Worm (Caenorhabditis elegans): Measurements from ENCODE around the gene R102.6.

The R102.6 gene

DNA sequence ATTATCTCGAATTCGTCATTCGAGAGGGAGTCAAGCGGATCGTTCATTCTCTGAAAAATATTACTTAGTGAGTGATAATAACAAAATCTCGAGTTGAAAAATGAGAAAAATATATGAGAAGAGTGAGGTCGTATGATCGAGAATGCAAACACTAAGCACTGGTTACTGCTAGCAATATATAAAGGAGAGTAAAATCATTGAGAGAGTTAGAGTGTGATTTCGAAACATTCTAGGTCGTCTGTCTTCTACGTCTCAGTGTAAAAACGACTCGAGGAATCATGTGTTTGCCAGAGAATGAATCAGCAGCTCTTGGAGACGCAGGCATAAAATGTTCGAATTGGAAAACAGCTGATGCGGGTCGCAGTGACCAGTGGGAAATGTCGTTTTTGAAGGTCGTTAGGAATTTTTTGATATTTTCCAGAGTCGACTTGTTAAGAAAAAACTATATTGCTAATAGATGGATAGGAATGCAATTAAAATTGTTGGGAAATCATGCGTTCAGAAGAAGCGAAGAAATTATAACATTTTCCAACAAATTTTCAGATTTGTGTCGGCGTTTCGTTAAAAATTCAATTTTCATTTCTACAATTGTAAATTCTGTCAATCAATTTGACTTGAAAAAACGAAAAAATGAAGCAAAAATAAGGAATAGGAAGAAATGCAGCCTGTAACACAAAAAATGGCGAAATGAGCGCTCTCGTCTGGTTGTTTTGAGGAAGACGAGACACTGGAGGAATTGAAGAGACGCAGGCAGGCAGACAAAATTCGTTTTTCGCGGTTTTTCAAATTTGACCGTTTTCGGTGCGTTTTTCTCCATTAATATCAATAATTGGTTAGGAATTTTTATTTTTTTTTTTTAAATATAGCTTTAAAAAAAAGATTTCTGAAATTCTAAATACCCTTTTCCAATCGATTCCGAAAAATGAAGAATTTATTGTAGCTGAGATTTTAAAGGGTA lies 8.7 kb downstream of the R102.6 start, which contains the start of gene allo-1 (continued):
- TF ChIP-seq sptf-1 (tag; optimal IDR thresholded peaks at IDR 0.05) (no peak), tbx-2 (tag; optimal IDR thresholded peaks at IDR 0.05) (peak; percentile 33), C16A3.4 (tag; optimal IDR thresholded peaks at IDR 0.05) (peak; percentile 72), efl-3 (GFP tag; optimal IDR thresholded peaks at IDR 0.05) (no peak), mdl-1 (tag; optimal IDR thresholded peaks at IDR 0.05) (peak in 1 of 2 experiments; percentile 83), lin-15B (tag; optimal IDR thresholded peaks at IDR 0.05) (no peak), fos-1 (tag; optimal IDR thresholded peaks at IDR 0.05) (peak; percentile 84), mab-9 (GFP tag; IDR thresholded peaks at IDR 0.05) (no peak), mep-1 (tag; optimal IDR thresholded peaks at IDR 0.05) (peak; percentile 67), fkh-4 (tag; optimal IDR thresholded peaks at IDR 0.05; ENCODE audit: borderline replicate concordance) (no peak), nhr-19 (GFP tag; conservative IDR thresholded peaks at IDR 0.05) (peak; percentile 70), dsc-1 (tag; optimal IDR thresholded peaks at IDR 0.05) (no peak), snu-23 (GFP tag; optimal IDR thresholded peaks at IDR 0.05) (peak; percentile 75), unc-130 (tag; optimal IDR thresholded peaks at IDR 0.05) (peak; percentile 86), nhr-76 (tag; optimal IDR thresholded peaks at IDR 0.05) (no peak), nhr-20 (tag; optimal IDR thresholded peaks at IDR 0.05) (peak; percentile 86), nhr-77 (tag; optimal IDR thresholded peaks at IDR 0.05) (peak; percentile 32), ceh-90 (tag; optimal IDR thresholded peaks at IDR 0.05) (no peak), elt-2 (tag; optimal IDR thresholded peaks at IDR 0.05) (peak; percentile 32), dpl-1 (GFP tag; optimal IDR thresholded peaks at IDR 0.05) (peak; percentile 82 to 88 (median 85)), pqm-1 (tag; optimal IDR thresholded peaks at IDR 0.05) (no peak), nhr-12 (tag; optimal IDR thresholded peaks at IDR 0.05) (no peak), lin-13 (GFP tag; optimal IDR thresholded peaks at IDR 0.05) (peak; percentile 53), isw-1 (GFP tag; IDR thresholded peaks at IDR 0.05) (peak; percentile 7; the same call in 1 of the 2 replicates), ceh-88 (GFP tag; IDR thresholded peaks at IDR 0.05) (no peak), lsy-2 (tag; optimal IDR thresholded peaks at IDR 0.05) (peak; percentile 66 to 86), C34B4.2 (tag; optimal IDR thresholded peaks at IDR 0.05) (no peak), nhr-71 (tag; optimal IDR thresholded peaks at IDR 0.05) (peak; percentile 87), nhr-237 (tag; optimal IDR thresholded peaks at IDR 0.05) (no peak), nhr-85 (tag) (peak; percentile 94), pax-3 (tag; optimal IDR thresholded peaks at IDR 0.05) (peak; percentile 29), ces-1 (GFP tag; optimal IDR thresholded peaks at IDR 0.05) (no peak), zip-4 (GFP tag; optimal IDR thresholded peaks at IDR 0.05) (peak; percentile 2), sox-4 (tag; optimal IDR thresholded peaks at IDR 0.05) (no peak), Y116A8C.19 (tag; optimal IDR thresholded peaks at IDR 0.05; ENCODE audit: borderline replicate concordance) (no peak), C04F5.9 (tag; optimal IDR thresholded peaks at IDR 0.05) (no peak), aly-2 (tag; optimal IDR thresholded peaks at IDR 0.05) (no peak), irx-1 (tag; optimal IDR thresholded peaks at IDR 0.05) (peak; percentile 22), lir-3 (tag; optimal IDR thresholded peaks at IDR 0.05; ENCODE audit: poor library complexity) (peak; percentile 40), F16B12.6 (tag; optimal IDR thresholded peaks at IDR 0.05) (no peak), nhr-47 (tag; optimal IDR thresholded peaks at IDR 0.05) (peak; percentile 53), unc-86 (tag; optimal IDR thresholded peaks at IDR 0.05) (peak; percentile 23), fkh-10 (GFP tag; optimal IDR thresholded peaks at IDR 0.05) (no peak), snpc-4 (tag; optimal IDR thresholded peaks at IDR 0.05) (peak; percentile 66), mef-2 (tag; optimal IDR thresholded peaks at IDR 0.05) (no peak), nhr-28 (tag; optimal IDR thresholded peaks at IDR 0.05) (no peak), hlh-4 (tag; optimal IDR thresholded peaks at IDR 0.05) (no peak), fkh-8 (tag; optimal IDR thresholded peaks at IDR 0.05) (peak; percentile 68), skn-1 (tag; optimal IDR thresholded peaks at IDR 0.05) (peak; percentile 71)

Data from whole organism, L1 larva.